Worm (Caenorhabditis elegans) whole organism, young adult: ENCODE results near the gene str-208.

ENCODE experiments used
- B0019.2 ChIP-seq: fragments of 200-800 bp; sonication (Bioruptor generic); conservative IDR thresholded peaks from 2 replicates; pipeline ENCODE4 v1.3.6; 2022; ENCODE audit warnings: missing genetic modification reagents, missing genetic modification characterization, missing compliant biosample characterization
- B0261.1 ChIP-seq: sonication (generic microtip); optimal IDR thresholded peaks from 2 replicates; lab custom pipeline; 2016; ENCODE audit warnings: mild to moderate bottlenecking, missing genetic modification characterization, moderate library complexity, missing compliant biosample characterization
- B0336.3 ChIP-seq: fragments of 200-800 bp; sonication (Bioruptor generic); IDR thresholded peaks from 2 replicates; pipeline ENCODE4 v1.3.6; 2022; ENCODE audit warnings: missing genetic modification characterization, missing compliant biosample characterization
- F49E8.2 ChIP-seq: sonication (generic microtip); optimal IDR thresholded peaks from 3 replicates; lab custom pipeline; 2017; ENCODE audit warnings: missing genetic modification characterization, mild to moderate bottlenecking, missing compliant biosample characterization, antibody characterized with exemption, moderate library complexity; ENCODE audit not compliant: insufficient read depth
- F55B11.4 ChIP-seq: sonication (generic microtip); optimal IDR thresholded peaks from 2 replicates; lab custom pipeline; 2016; ENCODE audit warnings: missing compliant biosample characterization, missing genetic modification characterization, borderline replicate concordance; ENCODE audit not compliant: insufficient read depth
- F57A8.1 ChIP-seq: fragments of 200-800 bp; sonication (Bioruptor generic); optimal IDR thresholded peaks from 2 replicates; lab custom pipeline; 2018; ENCODE audit warnings: mild to moderate bottlenecking, missing genetic modification characterization, moderate library complexity, missing compliant biosample characterization
- F57C9.4 ChIP-seq: sonication (generic microtip); optimal IDR thresholded peaks from 2 replicates; lab custom pipeline; 2017; ENCODE audit warnings: mild to moderate bottlenecking, missing genetic modification characterization, missing compliant biosample characterization
- T07F8.4 ChIP-seq: sonication (generic microtip); optimal IDR thresholded peaks from 2 replicates; lab custom pipeline; 2016; ENCODE audit warnings: mild to moderate bottlenecking, missing genetic modification characterization, moderate library complexity, missing compliant biosample characterization
- Y53F4B.3 ChIP-seq: fragments of 200-800 bp; sonication (Bioruptor generic); IDR thresholded peaks from 2 replicates; pipeline ENCODE4 v1.3.6; 2022; ENCODE audit warnings: missing genetic modification reagents, missing genetic modification characterization, missing compliant biosample characterization
- Y53G8AR.9 ChIP-seq: fragments of 200-800 bp; sonication (Bioruptor generic); conservative IDR thresholded peaks from 2 replicates; pipeline ENCODE4 v1.3.6; 2022; ENCODE audit warnings: missing genetic modification reagents, missing genetic modification characterization, missing compliant biosample characterization
- Y67H2A.10 ChIP-seq: fragments of 200-800 bp; sonication (Bioruptor generic); conservative IDR thresholded peaks from 2 replicates; pipeline ENCODE4 v1.3.6; 2022; ENCODE audit warnings: missing genetic modification reagents, missing genetic modification characterization, missing compliant biosample characterization
- ZK185.1 ChIP-seq: sonication (generic microtip); optimal IDR thresholded peaks from 2 replicates; lab custom pipeline; 2016; ENCODE audit warnings: mild to moderate bottlenecking, missing genetic modification characterization, missing compliant biosample characterization; ENCODE audit not compliant: poor library complexity, severe bottlenecking
- aptf-2 ChIP-seq: fragments of 200-800 bp; sonication (Bioruptor generic); conservative IDR thresholded peaks from 2 replicates; pipeline ENCODE4 v1.3.6; 2022; ENCODE audit warnings: missing genetic modification reagents, missing genetic modification characterization, missing compliant biosample characterization
- cebp-2 ChIP-seq: fragments of 200-800 bp; sonication (Bioruptor generic); IDR thresholded peaks from 2 replicates; pipeline ENCODE4 v1.3.6; 2022; ENCODE audit warnings: missing genetic modification characterization, missing compliant biosample characterization
- chd-7 ChIP-seq: sonication (generic microtip); optimal IDR thresholded peaks from 2 replicates; lab custom pipeline; 2016; ENCODE audit warnings: mild to moderate bottlenecking, missing genetic modification characterization, moderate library complexity, missing compliant biosample characterization
- egl-18 ChIP-seq: fragments of 200-800 bp; sonication (Bioruptor generic); IDR thresholded peaks from 2 replicates; pipeline ENCODE4 v1.3.6; 2022; ENCODE audit warnings: missing genetic modification reagents, missing genetic modification characterization, missing compliant biosample characterization
- egl-44 ChIP-seq: fragments of 200-800 bp; sonication (Bioruptor generic); IDR thresholded peaks from 2 replicates; pipeline ENCODE4 v1.3.6; 2022; ENCODE audit warnings: missing genetic modification reagents, missing genetic modification characterization, missing compliant biosample characterization
- fkh-3 ChIP-seq: sonication (generic microtip); optimal IDR thresholded peaks from 2 replicates; lab custom pipeline; 2016; ENCODE audit warnings: mild to moderate bottlenecking, missing genetic modification characterization, missing compliant biosample characterization
- gei-17 ChIP-seq: fragments of 200-800 bp; sonication (Bioruptor generic); optimal IDR thresholded peaks from 2 replicates; lab custom pipeline; 2018; ENCODE audit warnings: mild to moderate bottlenecking, missing genetic modification characterization, missing compliant biosample characterization
- hlh-12 ChIP-seq: sonication (generic microtip); optimal IDR thresholded peaks from 2 replicates; lab custom pipeline; 2016; ENCODE audit warnings: missing genetic modification characterization, missing compliant biosample characterization
- let-607 ChIP-seq, 2 experiments: fragments of 200-800 bp in 1 of 2; sonication (Bioruptor generic) in 1 of 2; sonication (generic microtip) in 1 of 2; optimal IDR thresholded peaks; 2 replicates each; lab custom pipeline; 2016 to 2018; ENCODE audit warnings: mild to moderate bottlenecking in 2 of 2, missing compliant biosample characterization in 2 of 2, missing genetic modification characterization in 2 of 2, moderate library complexity in 2 of 2, missing genotype in 1 of 2
- lin-26 ChIP-seq: fragments of 200-800 bp; sonication (Bioruptor generic); IDR thresholded peaks from 2 replicates; pipeline ENCODE4 v1.3.6; 2022; ENCODE audit warnings: missing genetic modification reagents, missing genetic modification characterization, missing compliant biosample characterization
- lir-1 ChIP-seq: fragments of 200-800 bp; sonication (Bioruptor generic); conservative IDR thresholded peaks from 2 replicates; pipeline ENCODE4 v1.3.6; 2022; ENCODE audit warnings: missing genetic modification reagents, missing genetic modification characterization, missing compliant biosample characterization
- lsl-1 ChIP-seq: fragments of 200-800 bp; sonication (Bioruptor generic); optimal IDR thresholded peaks from 2 replicates; lab custom pipeline; 2018; ENCODE audit warnings: mild to moderate bottlenecking, missing genetic modification characterization, moderate library complexity, missing compliant biosample characterization
- madf-3 ChIP-seq: fragments of 200-800 bp; sonication (Bioruptor generic); IDR thresholded peaks from 2 replicates; pipeline ENCODE4 v1.3.6; 2022; ENCODE audit warnings: missing genetic modification reagents, missing genetic modification characterization, missing compliant biosample characterization
- mcd-1 ChIP-seq: fragments of 200-800 bp; sonication (Bioruptor generic); IDR thresholded peaks from 2 replicates; pipeline ENCODE4 v1.3.6; 2022; ENCODE audit warnings: missing genetic modification reagents, missing genetic modification characterization, missing compliant biosample characterization
- mes-4 ChIP-seq: sonication (generic microtip); optimal IDR thresholded peaks from 2 replicates; lab custom pipeline; 2016; ENCODE audit warnings: missing genotype, missing genetic modification characterization, missing compliant biosample characterization
- mxl-1 ChIP-seq: sonication (generic microtip); optimal IDR thresholded peaks from 2 replicates; lab custom pipeline; 2016; ENCODE audit warnings: missing genetic modification characterization, missing compliant biosample characterization
- nfya-1 ChIP-seq: sonication (generic microtip); optimal IDR thresholded peaks from 2 replicates; lab custom pipeline; 2017; ENCODE audit warnings: antibody characterized with exemption, missing compliant biosample characterization, missing genetic modification characterization, borderline replicate concordance; ENCODE audit not compliant: insufficient read depth
- nfya-2 ChIP-seq: fragments of 200-800 bp; sonication (Bioruptor generic); IDR thresholded peaks from 2 replicates; pipeline ENCODE4 v1.3.6; 2022; ENCODE audit warnings: missing genetic modification reagents, missing genetic modification characterization, missing compliant biosample characterization
- nfyb-1 ChIP-seq: fragments of 200-800 bp; sonication (Bioruptor generic); IDR thresholded peaks from 2 replicates; pipeline ENCODE4 v1.3.6; 2022; ENCODE audit warnings: missing genetic modification reagents, missing genetic modification characterization, missing compliant biosample characterization
- nhr-120 ChIP-seq: fragments of 200-800 bp; sonication (Bioruptor generic); IDR thresholded peaks from 2 replicates; pipeline ENCODE4 v1.3.6; 2022; ENCODE audit warnings: missing genetic modification characterization, missing compliant biosample characterization
- nhr-179 ChIP-seq: sonication (generic microtip); optimal IDR thresholded peaks from 2 replicates; lab custom pipeline; 2016; ENCODE audit warnings: mild to moderate bottlenecking, missing genetic modification characterization, missing compliant biosample characterization
- nhr-27 ChIP-seq: fragments of 200-800 bp; sonication (Bioruptor generic); optimal IDR thresholded peaks from 2 replicates; lab custom pipeline; 2018; ENCODE audit warnings: mild to moderate bottlenecking, missing genetic modification characterization, moderate library complexity, missing compliant biosample characterization
- snpc-1.1 ChIP-seq: sonication (generic microtip); optimal IDR thresholded peaks from 2 replicates; lab custom pipeline; 2017; ENCODE audit warnings: missing genetic modification characterization, mild to moderate bottlenecking, missing compliant biosample characterization, antibody characterized with exemption, moderate library complexity, missing genotype, missing genetic modification reagents; ENCODE audit not compliant: insufficient read depth
- snpc-3.4 ChIP-seq: sonication (generic microtip); optimal IDR thresholded peaks from 2 replicates; lab custom pipeline; 2017; ENCODE audit warnings: missing genetic modification characterization, mild to moderate bottlenecking, missing compliant biosample characterization, antibody characterized with exemption, moderate library complexity, missing genotype, missing genetic modification reagents
- unc-130 ChIP-seq: sonication (generic microtip); optimal IDR thresholded peaks from 2 replicates; lab custom pipeline; 2016; ENCODE audit warnings: missing genetic modification reagents, missing genetic modification characterization, missing compliant biosample characterization
- ztf-25 ChIP-seq: fragments of 200-800 bp; sonication (Bioruptor generic); IDR thresholded peaks from 2 replicates; pipeline ENCODE4 v1.3.6; 2022; ENCODE audit warnings: missing genetic modification reagents, missing genetic modification characterization, missing compliant biosample characterization

str-208 gene

DNA sequence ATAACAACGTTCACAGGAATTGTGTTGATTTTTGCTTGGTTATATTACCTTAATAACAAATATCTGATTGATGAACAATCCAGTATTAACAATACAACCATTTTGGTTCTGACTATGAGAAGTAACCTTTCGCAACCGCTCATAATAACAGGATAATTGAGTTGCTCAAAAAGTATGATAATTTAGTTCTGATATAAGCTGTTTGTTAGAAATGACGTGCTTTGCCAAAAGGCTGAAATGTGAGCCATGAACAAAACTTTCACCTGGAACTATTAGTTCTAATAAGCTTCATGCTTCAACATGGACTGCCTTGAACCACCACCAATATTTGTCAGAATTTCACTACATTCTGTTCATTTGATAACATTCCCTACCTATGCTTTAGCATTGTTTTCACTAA, 32.0 kb upstream of the str-208 start, which contains the start of gene srh-20:
srh-20 (plus strand) TSS at position 301 of the 400 bp plus-strand sequence.
- TF ChIP-seq nhr-179 (no peak), let-607 (tag; optimal IDR thresholded peaks at IDR 0.05; lab: Kevin White, UChicago) (no peak), nfyb-1 (GFP tag; lab: Robert Waterston, UW) (no peak), cebp-2 (GFP tag; lab: Robert Waterston, UW) (no peak), Y53G8AR.9 (GFP tag; lab: Robert Waterston, UW) (no peak), chd-7 (no peak), F57C9.4 (no peak), snpc-3.4 (tag; lab: Kevin White, UChicago) (no peak), mcd-1 (GFP tag; lab: Robert Waterston, UW) (no peak), mes-4 (no peak), lin-26 (no peak), F55B11.4 (tag; lab: Kevin White, UChicago) (no peak), T07F8.4 (tag; lab: Kevin White, UChicago) (no peak), B0019.2 (no peak), snpc-1.1 (tag; lab: Kevin White, UChicago) (no peak), hlh-12 (no peak)

DNA sequence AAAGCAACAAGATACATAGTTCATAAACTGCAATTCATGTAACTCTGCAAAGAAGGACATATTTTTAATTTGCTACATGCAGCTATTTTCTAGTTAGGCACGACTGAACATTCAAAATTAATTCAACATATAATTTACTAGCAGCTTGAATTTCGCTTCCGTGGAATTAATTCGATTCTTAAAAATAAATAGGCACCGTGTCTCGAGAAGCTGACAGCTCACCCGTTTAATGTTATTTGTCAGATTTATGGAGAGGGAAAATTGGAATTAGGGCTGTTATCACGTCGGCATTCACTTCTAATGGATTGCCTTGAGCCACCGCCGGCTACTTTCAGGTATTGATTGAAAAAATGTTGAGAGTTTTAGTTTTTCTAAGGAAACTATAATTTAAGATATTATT, 30.3 kb upstream of the str-208 start, which contains the start of gene srh-21:
srh-21 (plus strand) TSS at position 301 of the 400 bp plus-strand sequence.
- TF ChIP-seq nfya-1 (tag; lab: Kevin White, UChicago) (no peak), mxl-1 (tag; lab: Kevin White, UChicago) (no peak), fkh-3 (tag; lab: Kevin White, UChicago) (no peak), F49E8.2 (no peak), madf-3 (GFP tag; lab: Robert Waterston, UW) (no peak), let-607 (tag; optimal IDR thresholded peaks at IDR 0.05; lab: Kevin White, UChicago) (no peak), B0261.1 (tag; lab: Kevin White, UChicago) (no peak), unc-130 (no peak)

DNA sequence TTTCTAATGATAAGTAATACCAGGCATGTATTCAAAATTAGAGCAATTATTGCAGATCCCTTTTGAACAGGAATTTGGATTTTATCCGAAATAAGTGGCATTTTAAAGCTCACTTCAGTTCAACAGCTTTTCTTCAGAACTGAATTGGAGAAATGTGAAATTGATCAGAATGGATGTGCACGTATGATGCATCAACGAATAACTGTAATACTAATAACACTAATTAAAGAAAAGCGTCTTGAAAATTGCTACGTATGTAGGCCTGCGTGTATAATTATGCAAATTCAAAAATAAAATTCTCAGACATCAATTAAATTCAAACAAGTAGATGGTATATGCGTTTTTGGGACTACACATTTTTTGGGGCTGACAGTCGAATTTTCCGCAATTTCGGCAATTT, 26.8 kb upstream of the str-208 start, which contains the start of gene str-205:
str-205 (minus strand) TSS at position 101 of the 400 bp plus-strand sequence.
- TF ChIP-seq ztf-25 (GFP tag; lab: Robert Waterston, UW) (no peak), nfya-2 (GFP tag; lab: Robert Waterston, UW) (no peak), Y53F4B.3 (no peak), lir-1 (GFP tag; lab: Robert Waterston, UW) (no peak), egl-44 (GFP tag; lab: Robert Waterston, UW) (no peak), nhr-120 (no peak), B0336.3 (GFP tag; lab: Robert Waterston, UW) (no peak)

DNA sequence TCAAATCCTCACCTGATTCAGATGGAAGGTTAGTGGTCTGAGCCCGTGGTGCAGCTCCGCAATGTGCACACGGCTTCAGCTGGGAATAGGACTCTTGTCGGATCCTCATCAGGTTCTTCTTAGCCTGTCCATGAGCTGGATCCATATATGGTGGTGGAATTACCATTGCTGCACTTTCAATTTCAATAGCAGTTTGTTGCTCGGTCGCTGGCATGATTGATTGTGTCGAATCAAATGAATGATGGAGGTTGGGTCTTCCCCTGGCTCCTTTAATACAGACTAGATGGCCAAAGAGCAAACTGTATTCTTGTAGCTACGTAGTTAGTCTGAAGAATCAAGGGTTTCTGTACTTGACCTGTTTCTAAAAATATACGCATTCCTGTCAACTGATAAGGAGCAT, 23.8 kb upstream of the str-208 start, which contains the start of gene C02E7.10:
C02E7.10 (minus strand) TSS at position 232 of the 400 bp plus-strand sequence.
- TF ChIP-seq nfyb-1 (GFP tag; lab: Robert Waterston, UW) (no peak), F57A8.1 (GFP tag; lab: Kevin White, UChicago) (no peak), ZK185.1 (tag; lab: Kevin White, UChicago) (no peak), egl-18 (no peak), aptf-2 (no peak), nhr-27 (tag; lab: Kevin White, UChicago) (no peak), gei-17 (no peak), Y67H2A.10 (GFP tag; lab: Robert Waterston, UW) (no peak), lsl-1 (no peak)
